Worm (Caenorhabditis elegans) whole organism, early embryonic: ENCODE data around the gene T16G1.13.

Source experiments
- B0310.2 ChIP-seq: sonication (generic microtip); optimal IDR thresholded peaks from 2 replicates; lab custom pipeline; 2016; ENCODE audit warnings: mild to moderate bottlenecking, missing genetic modification characterization, missing compliant biosample characterization
- F13C5.2 ChIP-seq: sonication (generic microtip); optimal IDR thresholded peaks from 2 replicates; lab custom pipeline; 2017; ENCODE audit warnings: mild to moderate bottlenecking, missing genetic modification characterization, inconsistent platforms, missing compliant biosample characterization
- aly-1 ChIP-seq: sonication (generic microtip); optimal IDR thresholded peaks from 2 replicates; lab custom pipeline; 2016; ENCODE audit warnings: missing genetic modification characterization, missing compliant biosample characterization
- ama-1 ChIP-seq: fragments of 150-350 bp; optimal IDR thresholded peaks from 2 replicates; lab custom pipeline; 2014
- ceh-13 ChIP-seq: fragments of 200-800 bp; sonication (Bioruptor generic); optimal IDR thresholded peaks from 2 replicates; lab custom pipeline; 2018; ENCODE audit warnings: mild to moderate bottlenecking, missing genetic modification characterization, missing compliant biosample characterization
- ceh-36 ChIP-seq: sonication (generic microtip); optimal IDR thresholded peaks from 2 replicates; lab custom pipeline; 2016; ENCODE audit warnings: missing genetic modification characterization, inconsistent platforms, missing compliant biosample characterization
- ets-7 ChIP-seq: sonication (generic microtip); optimal IDR thresholded peaks from 2 replicates; lab custom pipeline; 2016; ENCODE audit warnings: missing genotype, missing genetic modification characterization, missing compliant biosample characterization
- flt-1 ChIP-seq: fragments of 200-800 bp; sonication (Bioruptor generic); IDR thresholded peaks from 2 replicates; pipeline ENCODE4 v1.3.6; 2022; ENCODE audit warnings: missing genetic modification characterization, missing compliant biosample characterization
- hmbx-1 ChIP-seq: sonication (generic microtip); optimal IDR thresholded peaks from 2 replicates; lab custom pipeline; 2016; ENCODE audit warnings: mild to moderate bottlenecking, missing genetic modification characterization, missing compliant biosample characterization
- hmg-4 ChIP-seq: fragments of 200-800 bp; sonication (Bioruptor generic); optimal IDR thresholded peaks from 2 replicates; lab custom pipeline; 2018; ENCODE audit warnings: mild to moderate bottlenecking, missing genetic modification characterization, missing compliant biosample characterization
- hnd-1 ChIP-seq: sonication (generic microtip); optimal IDR thresholded peaks from 2 replicates; lab custom pipeline; 2016; ENCODE audit warnings: missing genetic modification characterization, missing compliant biosample characterization
- pes-1 ChIP-seq: fragments of 200-800 bp; sonication (Bioruptor generic); IDR thresholded peaks from 2 replicates; pipeline ENCODE4 v1.3.6; 2022; ENCODE audit warnings: missing genetic modification reagents, missing genetic modification characterization, missing compliant biosample characterization
- scrt-1 ChIP-seq: fragments of 200-800 bp; sonication (Bioruptor generic); IDR thresholded peaks from 2 replicates; pipeline ENCODE4 v1.3.6; 2022; ENCODE audit warnings: missing genetic modification characterization, missing compliant biosample characterization
- sea-1 ChIP-seq: fragments of 200-800 bp; sonication (Bioruptor generic); conservative IDR thresholded peaks from 2 replicates; pipeline ENCODE4 v1.3.6; 2022; ENCODE audit warnings: missing genetic modification characterization, missing compliant biosample characterization
- tbx-11 ChIP-seq: fragments of 200-800 bp; sonication (Bioruptor generic); IDR thresholded peaks from 2 replicates; pipeline ENCODE4 v1.3.6; 2022; ENCODE audit warnings: missing genetic modification characterization, missing compliant biosample characterization
- tbx-37 ChIP-seq: fragments of 200-800 bp; sonication (Bioruptor generic); conservative IDR thresholded peaks from 2 replicates; pipeline ENCODE4 v1.3.6; 2022; ENCODE audit warnings: missing genetic modification reagents, missing genetic modification characterization, missing compliant biosample characterization
- tra-4 ChIP-seq: sonication (generic microtip); optimal IDR thresholded peaks from 2 replicates; lab custom pipeline; 2017; ENCODE audit warnings: missing genetic modification characterization, missing compliant biosample characterization

Gene T16G1.13

ce11 chrV:12952287-12952686, 2.6 kb downstream of the T16G1.13 start, which contains the start of gene pqn-68:
Gene pqn-68, plus strand, starts transcription at chrV:12952636.
- no peak for TF ChIP-seq ceh-13 (GFP tag; lab: Kevin White, UChicago)
- TF ChIP-seq B0310.2 (tag; lab: Kevin White, UChicago), result no peak
- TF ChIP-seq hmbx-1 (tag; lab: Kevin White, UChicago), result no peak
- TF ChIP-seq ets-7 (tag; lab: Kevin White, UChicago), result no peak
- no peak for TF ChIP-seq hmg-4
- TF ChIP-seq tbx-11 (GFP tag; lab: Robert Waterston, UW), result no peak
- no peak for TF ChIP-seq ceh-36 (tag; lab: Kevin White, UChicago)
- TF ChIP-seq pes-1 (GFP tag; lab: Robert Waterston, UW), result no peak

ce11 chrV:12953702-12954101, 4.0 kb downstream of the T16G1.13 start, which contains the start of gene eif-3.K:
Gene eif-3.K, plus strand, starts transcription at chrV:12954002.
- no peak for TF ChIP-seq hmbx-1 (tag; lab: Kevin White, UChicago)
- TF ChIP-seq pes-1 (GFP tag; lab: Robert Waterston, UW), result no peak
- no peak for TF ChIP-seq hnd-1 (tag; lab: Kevin White, UChicago)
- no peak for TF ChIP-seq tra-4 (tag; lab: Kevin White, UChicago)
- TF ChIP-seq B0310.2 (tag; lab: Kevin White, UChicago), result no peak
- no peak for TF ChIP-seq F13C5.2 (tag; lab: Kevin White, UChicago)
- no peak for TF ChIP-seq flt-1 (GFP tag; lab: Robert Waterston, UW)
- TF ChIP-seq sea-1 (GFP tag; lab: Robert Waterston, UW), result no peak
- TF ChIP-seq scrt-1 (GFP tag; lab: Robert Waterston, UW), result no peak
- TF ChIP-seq ceh-13 (GFP tag; lab: Kevin White, UChicago), result no peak
- TF ChIP-seq tbx-11 (GFP tag; lab: Robert Waterston, UW), result no peak
- TF ChIP-seq ets-7 (tag; lab: Kevin White, UChicago), result no peak
- TF ChIP-seq tbx-37 (GFP tag; lab: Robert Waterston, UW), result no peak
- TF ChIP-seq ama-1 (lab: Kevin White, UChicago), result no peak
- no peak for TF ChIP-seq aly-1 (tag; lab: Kevin White, UChicago)
- no peak for TF ChIP-seq ceh-36 (tag; lab: Kevin White, UChicago)
- no peak for TF ChIP-seq hmg-4

ce11 chrV:12954261-12954660, 4.6 kb downstream of the T16G1.13 start:
- TF ChIP-seq aly-1 (tag; lab: Kevin White, UChicago) (no peak), hmbx-1 (tag; lab: Kevin White, UChicago) (no peak)

- TF ChIP-seq pes-1 (GFP tag; lab: Robert Waterston, UW) (no peak), tbx-37 (GFP tag; lab: Robert Waterston, UW) (no peak), flt-1 (GFP tag; lab: Robert Waterston, UW) (no peak), tbx-11 (GFP tag; lab: Robert Waterston, UW) (no peak), ceh-36 (tag; lab: Kevin White, UChicago) (no peak), sea-1 (GFP tag; lab: Robert Waterston, UW) (no peak), hmbx-1 (tag; lab: Kevin White, UChicago) (no peak), F13C5.2 (tag; lab: Kevin White, UChicago) (no peak), hmg-4 (no peak), ceh-13 (GFP tag; lab: Kevin White, UChicago) (no peak), ets-7 (tag; lab: Kevin White, UChicago) (no peak), ama-1 (lab: Kevin White, UChicago) (no peak), aly-1 (tag; lab: Kevin White, UChicago) (no peak), scrt-1 (GFP tag; lab: Robert Waterston, UW) (no peak), B0310.2 (tag; lab: Kevin White, UChicago) (no peak), hnd-1 (tag; lab: Kevin White, UChicago) (no peak), tra-4 (tag; lab: Kevin White, UChicago) (no peak)
These were observed 11.4 kb downstream of the T16G1.13 start, which contains the start of gene mpst-7 for ce11 chrV:12961085-12961560. Gene mpst-7, minus strand, starts transcription at chrV:12961135.

- no peak for TF ChIP-seq hnd-1 (tag; lab: Kevin White, UChicago)
- TF ChIP-seq aly-1 (tag; lab: Kevin White, UChicago), result no peak
- no peak for TF ChIP-seq scrt-1 (GFP tag; lab: Robert Waterston, UW)
- no peak for TF ChIP-seq sea-1 (GFP tag; lab: Robert Waterston, UW)
- no peak for TF ChIP-seq pes-1 (GFP tag; lab: Robert Waterston, UW)
- no peak for TF ChIP-seq ceh-36 (tag; lab: Kevin White, UChicago)
- no peak for TF ChIP-seq B0310.2 (tag; lab: Kevin White, UChicago)
- no peak for TF ChIP-seq tra-4 (tag; lab: Kevin White, UChicago)
- no peak for TF ChIP-seq F13C5.2 (tag; lab: Kevin White, UChicago)
- no peak for TF ChIP-seq tbx-37 (GFP tag; lab: Robert Waterston, UW)
- no peak for TF ChIP-seq hmbx-1 (tag; lab: Kevin White, UChicago)
- no peak for TF ChIP-seq flt-1 (GFP tag; lab: Robert Waterston, UW)
- TF ChIP-seq ama-1 (lab: Kevin White, UChicago), result no peak
These were observed 13.5 kb downstream of the T16G1.13 start, which contains the start of gene hrg-9 for ce11 chrV:12963192-12963591. Gene hrg-9, minus strand, starts transcription at chrV:12963343.

- TF ChIP-seq ceh-13 (GFP tag; lab: Kevin White, UChicago) (no peak), tbx-37 (GFP tag; lab: Robert Waterston, UW) (no peak)
These were observed 14.4 kb downstream of the T16G1.13 start, which contains the start of gene srd-35 for ce11 chrV:12964076-12964475. Gene srd-35, plus strand, starts transcription at chrV:12964376.

- no peak for TF ChIP-seq ceh-36 (tag; lab: Kevin White, UChicago)
- no peak for TF ChIP-seq aly-1 (tag; lab: Kevin White, UChicago)
- no peak for TF ChIP-seq sea-1 (GFP tag; lab: Robert Waterston, UW)
- TF ChIP-seq ceh-13 (GFP tag; lab: Kevin White, UChicago), result no peak
- TF ChIP-seq B0310.2 (tag; lab: Kevin White, UChicago), result no peak
- TF ChIP-seq scrt-1 (GFP tag; lab: Robert Waterston, UW), result no peak
- no peak for TF ChIP-seq flt-1 (GFP tag; lab: Robert Waterston, UW)
- TF ChIP-seq tbx-37 (GFP tag; lab: Robert Waterston, UW), result no peak
- TF ChIP-seq F13C5.2 (tag; lab: Kevin White, UChicago), result no peak
- no peak for TF ChIP-seq ama-1 (lab: Kevin White, UChicago)
These were observed 17.4 kb downstream of the T16G1.13 start, which contains the start of gene R186.3 for ce11 chrV:12967110-12967509. Gene R186.3, minus strand, starts transcription at chrV:12967210.
